Fruit fly (Drosophila melanogaster): ENCODE data around the gene CG43739.

CG43739 gene

dm6 chr2L:20881353-20882079, 37.2 kb downstream of the CG43739 start:
- TF ChIP-seq bsh (GFP tag; optimal IDR thresholded peaks at IDR 0.05) (peak in 1 of 2 experiments; percentile 22), ATbp (GFP tag; optimal IDR thresholded peaks at IDR 0.05) (peak; percentile 45), bab2 (GFP tag; optimal IDR thresholded peaks at IDR 0.05) (peak; percentile 53), CG13624 (GFP tag; optimal IDR thresholded peaks at IDR 0.05) (peak; percentile 69), Asciz (GFP tag; optimal IDR thresholded peaks at IDR 0.05) (peak; percentile 29), CG2129 (GFP tag; IDR thresholded peaks at IDR 0.05; ENCODE audit: partially characterized antibody) (no peak), Kr (GFP tag; optimal IDR thresholded peaks at IDR 0.05) (no peak), psq (GFP tag; optimal IDR thresholded peaks at IDR 0.05) (no peak), Meics (GFP tag; optimal IDR thresholded peaks at IDR 0.05) (peak; percentile 73), Gug (GFP tag; IDR thresholded peaks at IDR 0.05) (peak; percentile 78; the same call in 3 of the 4 replicates), CG4282 (GFP tag; optimal IDR thresholded peaks at IDR 0.05) (no peak), insv (GFP tag; optimal IDR thresholded peaks at IDR 0.05) (no peak), shn (GFP tag; optimal IDR thresholded peaks at IDR 0.05) (no peak), CG14667 (GFP tag; IDR thresholded peaks at IDR 0.05) (no peak), Ada2b (GFP tag; IDR thresholded peaks at IDR 0.05) (peak; percentile 31; the same call in 1 of the 2 replicates), Chrac-16 (GFP tag; optimal IDR thresholded peaks at IDR 0.05) (peak; percentile 11), Sry-δ (GFP tag; optimal IDR thresholded peaks at IDR 0.05) (peak; percentile 20), CG1832 (GFP tag; optimal IDR thresholded peaks at IDR 0.05) (no peak), CG8359 (GFP tag; optimal IDR thresholded peaks at IDR 0.05; ENCODE audit: borderline replicate concordance) (no peak), CG16813 (GFP tag; IDR thresholded peaks at IDR 0.05; ENCODE audit: partially characterized antibody) (no peak), CG14710 (tag; optimal IDR thresholded peaks at IDR 0.05) (peak; percentile 6), tio (GFP tag; optimal IDR thresholded peaks at IDR 0.05) (no peak), Poxn (GFP tag; IDR thresholded peaks at IDR 0.05) (peak; percentile 54; the same call in 1 of the 2 replicates), br (optimal IDR thresholded peaks at IDR 0.05) (no peak), Hr78 (GFP tag; optimal IDR thresholded peaks at IDR 0.05) (no peak), pb (GFP tag; optimal IDR thresholded peaks at IDR 0.05) (no peak), Nf-YA (GFP tag; IDR thresholded peaks at IDR 0.05) (0 out of 2 replicates have a peak, but pooled peaks have one; percentile 25), sob (GFP tag; IDR thresholded peaks at IDR 0.05) (no peak), Dref (GFP tag; IDR thresholded peaks at IDR 0.05) (no peak), CG11695 (GFP tag; IDR thresholded peaks at IDR 0.05) (peak; percentile 44; the same call in 1 of the 3 replicates), ab (GFP tag; optimal IDR thresholded peaks at IDR 0.05) (no peak), yki (optimal IDR thresholded peaks at IDR 0.05) (no peak), CG4424 (GFP tag; optimal IDR thresholded peaks at IDR 0.05) (peak; percentile 37), cad (GFP tag; optimal IDR thresholded peaks at IDR 0.05) (no peak), Neu2 (GFP tag; optimal IDR thresholded peaks at IDR 0.05; ENCODE audit: borderline replicate concordance) (no peak), CHES-1-like (GFP tag; optimal IDR thresholded peaks at IDR 0.05) (peak; percentile 9), CG17359 (tag; optimal IDR thresholded peaks at IDR 0.05) (peak; percentile 26), CG9817 (tag; optimal IDR thresholded peaks at IDR 0.05) (peak; percentile 51), CG11093 (GFP tag; IDR thresholded peaks at IDR 0.05) (peak; percentile 45; the same call in 1 of the 3 replicates), Usf (GFP tag; optimal IDR thresholded peaks at IDR 0.05) (no peak), chinmo (GFP tag; IDR thresholded peaks at IDR 0.05; ENCODE audit: partially characterized antibody) (no peak), gro (GFP tag; optimal IDR thresholded peaks at IDR 0.05) (peak; percentile 67), bigmax (GFP tag; optimal IDR thresholded peaks at IDR 0.05) (no peak), D19B (GFP tag; optimal IDR thresholded peaks at IDR 0.05) (peak; percentile 31), Dip3 (GFP tag; optimal IDR thresholded peaks at IDR 0.05) (peak; percentile 54), CG17186 (GFP tag; optimal IDR thresholded peaks at IDR 0.05) (no peak), CG34422 (GFP tag; IDR thresholded peaks at IDR 0.05) (no peak), CG42726 (GFP tag; IDR thresholded peaks at IDR 0.05; ENCODE audit: partially characterized antibody) (no peak), wek (GFP tag; optimal IDR thresholded peaks at IDR 0.05) (peak; percentile 19), crol (GFP tag; IDR thresholded peaks at IDR 0.05) (no peak)
